Worm (Caenorhabditis elegans) whole organism, L1 larva: ENCODE measurements around the gene ndub-8.
A peak's percentile ranks its signal among the peaks of the same experiment; 100 is the strongest.

Source experiments
- C04F5.9 ChIP-seq: sonication (generic microtip); optimal IDR thresholded peaks from 2 replicates; lab custom pipeline; 2016; ENCODE audit warnings: missing genetic modification characterization, missing compliant biosample characterization
- F16B12.6 ChIP-seq: fragments of 150-350 bp; optimal IDR thresholded peaks from 2 replicates; lab custom pipeline; 2014; ENCODE audit warnings: missing biosample characterization, missing genetic modification characterization
- alr-1 ChIP-seq: fragments of 200-800 bp; sonication (Bioruptor generic); optimal IDR thresholded peaks from 2 replicates; lab custom pipeline; 2018; ENCODE audit warnings: borderline replicate concordance, mild to moderate bottlenecking, missing genetic modification characterization, missing compliant biosample characterization
- ceh-82 ChIP-seq, 3 experiments: fragments of 150-350 bp in 1 of 3; sonication (generic microtip) in 2 of 3; optimal IDR thresholded peaks; 2 replicates each; lab custom pipeline; 2014 to 2017; ENCODE audit warnings: missing biosample characterization in 3 of 3, missing genetic modification characterization in 3 of 3
- ceh-88 ChIP-seq: fragments of 200-800 bp; sonication (Bioruptor generic); IDR thresholded peaks from 2 replicates; pipeline ENCODE4 v1.3.6; 2022; ENCODE audit warnings: missing genetic modification characterization, missing compliant biosample characterization
- ces-1 ChIP-seq: fragments of 150-350 bp; optimal IDR thresholded peaks from 2 replicates; lab custom pipeline; 2014; ENCODE audit warnings: missing biosample characterization, missing genetic modification reagents, missing genetic modification characterization
- dsc-1 ChIP-seq: sonication (generic microtip); optimal IDR thresholded peaks from 2 replicates; lab custom pipeline; 2016; ENCODE audit warnings: mild to moderate bottlenecking, missing genetic modification characterization, missing compliant biosample characterization
- efl-1 ChIP-seq, 4 experiments: fragments of 150-350 bp; optimal IDR thresholded peaks in 3 of 4; peaks in 1 of 4; 1 replicate in 1 of 4; 2 replicates in 3 of 4; lab custom pipeline; 2014; ENCODE audit warnings: missing biosample characterization in 2 of 4, missing genetic modification characterization in 2 of 4, missing genetic modification reagents in 2 of 4
- egl-27 ChIP-seq, 2 experiments: fragments of 150-350 bp in 1 of 2; sonication (generic microtip); optimal IDR thresholded peaks; 3 replicates each; lab custom pipeline; 2017 to 2018; ENCODE audit warnings: missing biosample characterization in 2 of 2, missing genetic modification characterization in 2 of 2, missing genetic modification reagents in 2 of 2
- fkh-4 ChIP-seq: sonication (generic microtip); optimal IDR thresholded peaks from 2 replicates; lab custom pipeline; 2016; ENCODE audit warnings: missing compliant biosample characterization, missing genetic modification characterization, borderline replicate concordance
- fkh-8 ChIP-seq: sonication (generic microtip); optimal IDR thresholded peaks from 2 replicates; lab custom pipeline; 2016; ENCODE audit warnings: mild to moderate bottlenecking, missing genetic modification characterization, missing compliant biosample characterization
- hlh-17 ChIP-seq: fragments of 200-800 bp; sonication (Bioruptor generic); optimal IDR thresholded peaks from 2 replicates; lab custom pipeline; 2018; ENCODE audit warnings: missing genetic modification characterization, mild to moderate bottlenecking, missing compliant biosample characterization, moderate library complexity, borderline replicate concordance
- jun-1 ChIP-seq: fragments of 150-350 bp; optimal IDR thresholded peaks from 2 replicates; lab custom pipeline; 2014; ENCODE audit warnings: missing biosample characterization, missing genetic modification reagents, missing genetic modification characterization
- lin-14 ChIP-seq: fragments of 200-800 bp; sonication (Bioruptor generic); optimal IDR thresholded peaks from 2 replicates; lab custom pipeline; 2018; ENCODE audit warnings: mild to moderate bottlenecking, missing genetic modification characterization, moderate library complexity, missing compliant biosample characterization
- lin-39 ChIP-seq: fragments of 150-350 bp; optimal IDR thresholded peaks from 2 replicates; lab custom pipeline; 2014; ENCODE audit warnings: missing biosample characterization, missing genetic modification reagents, missing genetic modification characterization
- lir-3 ChIP-seq: sonication (generic microtip); optimal IDR thresholded peaks from 2 replicates; lab custom pipeline; 2016; ENCODE audit warnings: mild to moderate bottlenecking, missing genetic modification characterization, moderate library complexity, missing compliant biosample characterization; ENCODE audit not compliant: poor library complexity
- mef-2 ChIP-seq: fragments of 150-350 bp; optimal IDR thresholded peaks from 2 replicates; lab custom pipeline; 2014; ENCODE audit warnings: missing biosample characterization, missing genetic modification characterization
- mep-1 ChIP-seq: fragments of 150-350 bp; optimal IDR thresholded peaks from 2 replicates; lab custom pipeline; 2014; ENCODE audit warnings: missing biosample characterization, missing genetic modification characterization
- nhr-12 ChIP-seq: sonication (generic microtip); optimal IDR thresholded peaks from 2 replicates; lab custom pipeline; 2017; ENCODE audit warnings: missing biosample characterization, missing genetic modification characterization
- nhr-19 ChIP-seq: fragments of 200-800 bp; sonication (Bioruptor generic); conservative IDR thresholded peaks from 2 replicates; pipeline ENCODE4 v1.3.6; 2022; ENCODE audit warnings: missing genetic modification characterization, missing compliant biosample characterization
- nhr-237 ChIP-seq: fragments of 150-350 bp; optimal IDR thresholded peaks from 2 replicates; lab custom pipeline; 2014; ENCODE audit warnings: missing biosample characterization, missing genetic modification characterization
- nhr-76 ChIP-seq: sonication (generic microtip); optimal IDR thresholded peaks from 2 replicates; lab custom pipeline; 2017; ENCODE audit warnings: missing biosample characterization, missing genetic modification characterization
- skn-1 ChIP-seq: fragments of 150-350 bp; optimal IDR thresholded peaks from 2 replicates; lab custom pipeline; 2014; ENCODE audit warnings: missing biosample characterization, missing genetic modification characterization
- snpc-4 ChIP-seq: fragments of 150-350 bp; optimal IDR thresholded peaks from 2 replicates; lab custom pipeline; 2014; ENCODE audit warnings: missing biosample characterization, missing genetic modification characterization
- sox-4 ChIP-seq: sonication (generic microtip); optimal IDR thresholded peaks from 2 replicates; lab custom pipeline; 2016; ENCODE audit warnings: missing genetic modification characterization, missing compliant biosample characterization
- sptf-1 ChIP-seq: fragments of 150-350 bp; optimal IDR thresholded peaks from 2 replicates; lab custom pipeline; 2014; ENCODE audit warnings: missing biosample characterization, missing genetic modification characterization
- unc-130 ChIP-seq: fragments of 150-350 bp; optimal IDR thresholded peaks from 2 replicates; lab custom pipeline; 2017; ENCODE audit warnings: missing biosample characterization, missing genetic modification characterization, inconsistent platforms
- unc-30 ChIP-seq: sonication (generic microtip); optimal IDR thresholded peaks from 2 replicates; lab custom pipeline; 2017; ENCODE audit warnings: missing biosample characterization, missing genetic modification characterization
- unc-62 ChIP-seq: fragments of 150-350 bp; optimal IDR thresholded peaks from 2 replicates; lab custom pipeline; 2014; ENCODE audit warnings: missing biosample characterization, missing genetic modification reagents, missing genetic modification characterization
- unc-98 ChIP-seq: fragments of 200-800 bp; sonication (Bioruptor generic); IDR thresholded peaks from 2 replicates; pipeline ENCODE4 v1.3.6; 2022; ENCODE audit warnings: missing genetic modification characterization, missing compliant biosample characterization

ndub-8 gene

ce11 chrII:13834380-13835194 lies 38.1 kb upstream of the ndub-8 start (continued):
- peak; percentile 92 for TF ChIP-seq nhr-19 (GFP tag; lab: Robert Waterston, UW)
- TF ChIP-seq nhr-237, result peak; percentile 62
- TF ChIP-seq lin-14 (GFP tag; lab: Kevin White, UChicago), result peak; percentile 92
- TF ChIP-seq fkh-8 (tag; lab: Kevin White, UChicago), result peak; percentile 89
- peak; percentile 84 for TF ChIP-seq lir-3 (tag; lab: Kevin White, UChicago)

ce11 chrII:13835724-13836307 lies 36.9 kb upstream of the ndub-8 start, which contains the start of gene ins-37:
ins-37 (minus strand) TSS chrII:13836107.
- peak; percentile 15 for TF ChIP-seq snpc-4 (tag; lab: Kevin White, UChicago)
- TF ChIP-seq, all 84 proteins: peak for 1; not testable (repeated sequence) for 83

DNA sequence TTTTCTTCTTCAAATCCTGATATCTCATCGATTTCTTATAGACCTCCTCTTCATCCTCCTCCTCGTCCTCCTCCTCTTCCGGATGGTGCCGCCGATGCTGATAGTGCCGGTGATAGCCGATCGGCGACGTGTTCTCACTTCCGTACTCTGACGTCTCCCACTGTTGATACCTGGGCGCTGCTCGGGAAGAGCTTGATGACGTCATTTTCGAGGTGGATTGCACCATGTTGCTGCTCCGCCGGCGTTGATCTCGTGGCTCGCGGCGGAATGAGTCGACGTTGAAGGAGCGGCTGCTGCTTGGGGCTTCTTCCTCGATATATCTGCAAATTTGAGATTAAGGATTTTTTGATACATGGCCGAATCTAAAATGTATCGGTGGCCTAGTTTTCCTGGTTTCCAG lies 34.3 kb upstream of the ndub-8 start:
- TF ChIP-seq F16B12.6 (tag; lab: Kevin White, UChicago), result no peak
- TF ChIP-seq hlh-17 (GFP tag; lab: Kevin White, UChicago), result no peak
- no peak for TF ChIP-seq sox-4 (tag; lab: Kevin White, UChicago)
- no peak for TF ChIP-seq sptf-1
- TF ChIP-seq efl-1 (optimal IDR thresholded peaks at IDR 0.05; lab: Kevin White, UChicago), result no peak
- TF ChIP-seq efl-1 (GFP tag; optimal IDR thresholded peaks at IDR 0.05 in 1 of 2; lab: Kevin White, UChicago), result no peak
- no peak for TF ChIP-seq mep-1 (tag; lab: Kevin White, UChicago)
- no peak for TF ChIP-seq nhr-76 (tag; lab: Kevin White, UChicago)
- TF ChIP-seq jun-1 (tag; lab: Kevin White, UChicago), result no peak
- no peak for TF ChIP-seq nhr-12
- TF ChIP-seq unc-98 (GFP tag; lab: Robert Waterston, UW), result no peak
- no peak for TF ChIP-seq mef-2 (tag; lab: Kevin White, UChicago)
- no peak for TF ChIP-seq egl-27 (tag; optimal IDR thresholded peaks at IDR 0.05; lab: Kevin White, UChicago)
- no peak for TF ChIP-seq ceh-82 (tag; optimal IDR thresholded peaks at IDR 0.05; lab: Kevin White, UChicago)
- no peak for TF ChIP-seq C04F5.9 (tag; lab: Kevin White, UChicago)
- no peak for TF ChIP-seq alr-1 (tag; lab: Kevin White, UChicago)
- TF ChIP-seq lin-39 (tag; lab: Kevin White, UChicago), result no peak
- TF ChIP-seq, all 84 proteins: peak for 0

ce11 chrII:13839454-13839853 lies 33.2 kb upstream of the ndub-8 start:
- TF ChIP-seq ces-1 (GFP tag; lab: Kevin White, UChicago) (no peak), fkh-4 (peak; percentile 42), dsc-1 (tag; lab: Kevin White, UChicago) (peak; percentile 89)

ce11 chrII:13841106-13841854 lies 31.4 kb upstream of the ndub-8 start, which contains the start of gene F08G2.7:
F08G2.7 (minus strand) TSS chrII:13841156.
- TF ChIP-seq ceh-88 (GFP tag; lab: Robert Waterston, UW) (no peak), hlh-17 (GFP tag; lab: Kevin White, UChicago) (no peak), nhr-76 (tag; lab: Kevin White, UChicago) (no peak), skn-1 (tag; lab: Kevin White, UChicago) (no peak), unc-130 (no peak), unc-62 (GFP tag; lab: Kevin White, UChicago) (no peak), unc-30 (no peak)
